Worm (Caenorhabditis elegans): ENCODE results near the gene F44F4.15.
"Not testable (repeated sequence)": the region's sequence is repeated elsewhere in the genome, so short reads cannot be mapped to it uniquely, and the experiment has no call there.

Gene F44F4.15

ce11 chrII:10895959-10896358, 18.5 kb upstream of the F44F4.15 start:
- no peak for TF ChIP-seq tbx-8 (GFP tag; optimal IDR thresholded peaks at IDR 0.05)
- no peak for TF ChIP-seq mep-1 (tag; optimal IDR thresholded peaks at IDR 0.05)
- no peak for TF ChIP-seq lsy-2 (tag; optimal IDR thresholded peaks at IDR 0.05)
- TF ChIP-seq sem-2 (GFP tag; optimal IDR thresholded peaks at IDR 0.05), result no peak
- no peak for TF ChIP-seq nhr-237 (tag; optimal IDR thresholded peaks at IDR 0.05)
- no peak for TF ChIP-seq pha-4 (tag; optimal IDR thresholded peaks at IDR 0.05)
- no peak for TF ChIP-seq unc-39 (tag; optimal IDR thresholded peaks at IDR 0.05)
- TF ChIP-seq ztf-11 (tag; optimal IDR thresholded peaks at IDR 0.05), result no peak
- TF ChIP-seq flh-1 (GFP tag; optimal IDR thresholded peaks at IDR 0.05), result no peak
- TF ChIP-seq ceh-39 (tag; optimal IDR thresholded peaks at IDR 0.05), result no peak
- no peak for TF ChIP-seq drap-1 (GFP tag; optimal IDR thresholded peaks at IDR 0.05)
- no peak for TF ChIP-seq zip-8 (tag; optimal IDR thresholded peaks at IDR 0.05)
- no peak for TF ChIP-seq blmp-1 (tag; optimal IDR thresholded peaks at IDR 0.05)
- TF ChIP-seq mls-2 (tag; optimal IDR thresholded peaks at IDR 0.05), result no peak
- TF ChIP-seq sptf-1 (tag; optimal IDR thresholded peaks at IDR 0.05), result no peak
- TF ChIP-seq mab-5 (tag; optimal IDR thresholded peaks at IDR 0.05), result no peak
- no peak for TF ChIP-seq M03D4.4 (tag; optimal IDR thresholded peaks at IDR 0.05)

ce11 chrII:10898998-10899397, 15.5 kb upstream of the F44F4.15 start:
- TF ChIP-seq zip-8 (tag; optimal IDR thresholded peaks at IDR 0.05) (no peak), cnd-1 (tag; optimal IDR thresholded peaks at IDR 0.05) (no peak), mep-1 (tag; optimal IDR thresholded peaks at IDR 0.05) (no peak), mab-5 (tag; optimal IDR thresholded peaks at IDR 0.05) (no peak), unc-120 (tag; optimal IDR thresholded peaks at IDR 0.05; ENCODE audit: poor library complexity, severe bottlenecking) (no peak), snpc-4 (tag; optimal IDR thresholded peaks at IDR 0.05) (no peak), drap-1 (GFP tag; optimal IDR thresholded peaks at IDR 0.05) (no peak), lsy-2 (tag; optimal IDR thresholded peaks at IDR 0.05) (no peak), pha-4 (tag; optimal IDR thresholded peaks at IDR 0.05) (no peak), ceh-83 (GFP tag; optimal IDR thresholded peaks at IDR 0.05) (no peak), sptf-1 (tag; optimal IDR thresholded peaks at IDR 0.05) (no peak), hlh-1 (tag; optimal IDR thresholded peaks at IDR 0.05) (no peak), tbx-8 (GFP tag; optimal IDR thresholded peaks at IDR 0.05) (no peak), sem-2 (GFP tag; optimal IDR thresholded peaks at IDR 0.05) (no peak), lin-13 (tag; optimal IDR thresholded peaks at IDR 0.05) (no peak), ceh-39 (tag; optimal IDR thresholded peaks at IDR 0.05) (no peak), ham-2 (GFP tag; optimal IDR thresholded peaks at IDR 0.05) (no peak)

- TF ChIP-seq unc-39 (tag; optimal IDR thresholded peaks at IDR 0.05) (no peak), snpc-4 (tag; optimal IDR thresholded peaks at IDR 0.05) (no peak), unc-120 (tag; optimal IDR thresholded peaks at IDR 0.05; ENCODE audit: poor library complexity, severe bottlenecking) (no peak), zip-8 (tag; optimal IDR thresholded peaks at IDR 0.05) (no peak), elt-1 (tag; optimal IDR thresholded peaks at IDR 0.05; ENCODE audit: borderline replicate concordance, insufficient read depth) (no peak), nhr-12 (tag; optimal IDR thresholded peaks at IDR 0.05) (no peak), lsy-2 (tag; optimal IDR thresholded peaks at IDR 0.05) (no peak)
Observed at ce11 chrII:10902104-10902503, 12.4 kb upstream of the F44F4.15 start, which contains the start of gene gly-1. Gene gly-1, minus strand, starts transcription at chrII:10902204.

ce11 chrII:10904379-10904778, 10.1 kb upstream of the F44F4.15 start, which contains the start of gene sra-12:
Gene sra-12, minus strand, starts transcription at chrII:10904479.
- not testable (repeated sequence) for TF ChIP-seq ces-1 (GFP tag; optimal IDR thresholded peaks at IDR 0.05); mab-5 (tag; optimal IDR thresholded peaks at IDR 0.05); lsy-2 (tag; optimal IDR thresholded peaks at IDR 0.05)

- TF ChIP-seq unc-62 (GFP tag; optimal IDR thresholded peaks at IDR 0.05) (no peak), bed-3 (GFP tag; optimal IDR thresholded peaks at IDR 0.05) (no peak), nhr-28 (tag; optimal IDR thresholded peaks at IDR 0.05) (no peak), snpc-4 (tag; optimal IDR thresholded peaks at IDR 0.05) (no peak), flh-1 (GFP tag; optimal IDR thresholded peaks at IDR 0.05) (no peak), ces-1 (GFP tag; optimal IDR thresholded peaks at IDR 0.05) (no peak), elt-3 (tag; optimal IDR thresholded peaks at IDR 0.05) (no peak)
Observed at ce11 chrII:10910219-10910618, 4.2 kb upstream of the F44F4.15 start, which contains the start of gene sra-11. Gene sra-11, minus strand, starts transcription at chrII:10910319.

Measured in whole organism, mixed stage, embryonic.